Fruit fly (Drosophila melanogaster) whole organism, embryonic: ENCODE results near the gene aph-1.

Experiments
- Atf6 ChIP-seq: fragments of 200-800 bp; sonication (Bioruptor generic); IDR thresholded peaks from 2 replicates; pipeline ENCODE4 v1.3.6; 2022; ENCODE audit warnings: missing biosample characterization, missing genetic modification characterization
- CG10274 ChIP-seq: fragments of 200-800 bp; sonication (Bioruptor generic); optimal IDR thresholded peaks from 3 replicates; lab custom pipeline; 2017; ENCODE audit warnings: missing biosample characterization, mild to moderate bottlenecking, missing genetic modification characterization
- CG10462 ChIP-seq: fragments of 200-800 bp; sonication (Bioruptor generic); optimal IDR thresholded peaks from 2 replicates; lab custom pipeline; 2016; ENCODE audit warnings: missing biosample characterization, missing genetic modification characterization
- CG10565 ChIP-seq: fragments of 200-800 bp; sonication (Bioruptor generic); optimal IDR thresholded peaks from 3 replicates; lab custom pipeline; 2016; ENCODE audit warnings: missing biosample characterization, mild to moderate bottlenecking, missing genetic modification characterization
- CG11093 ChIP-seq: fragments of 200-800 bp; sonication (Bioruptor generic); IDR thresholded peaks from 3 replicates; pipeline ENCODE4 v1.3.6; 2022; ENCODE audit warnings: missing biosample characterization, missing genetic modification characterization
- CG14860 ChIP-seq: fragments of 200-800 bp; sonication (Bioruptor generic); IDR thresholded peaks from 3 replicates; pipeline ENCODE4 v1.3.6; 2022; ENCODE audit warnings: missing biosample characterization, missing genetic modification characterization; ENCODE audit not compliant: partially characterized antibody
- CG17829 ChIP-seq: fragments of 200-800 bp; optimal IDR thresholded peaks from 2 replicates; lab custom pipeline; 2019; ENCODE audit warnings: missing biosample characterization, mild to moderate bottlenecking, missing genetic modification characterization, moderate library complexity
- CG31365 ChIP-seq: fragments of 200-800 bp; sonication (Bioruptor generic); optimal IDR thresholded peaks from 2 replicates; lab custom pipeline; 2018; ENCODE audit warnings: missing biosample characterization, mild to moderate bottlenecking, missing genetic modification characterization
- CG3847 ChIP-seq: fragments of 200-800 bp; sonication (Bioruptor generic); IDR thresholded peaks from 2 replicates; pipeline ENCODE4 v1.3.6; 2022; ENCODE audit warnings: missing biosample characterization, missing genetic modification characterization
- CG4360 ChIP-seq: fragments of 200-800 bp; sonication (Bioruptor generic); IDR thresholded peaks from 2 replicates; pipeline ENCODE4 v1.3.6; 2022; ENCODE audit warnings: missing biosample characterization, missing genetic modification characterization
- CG6854 ChIP-seq: fragments of 200-800 bp; sonication (Bioruptor generic); optimal IDR thresholded peaks from 3 replicates; lab custom pipeline; 2017; ENCODE audit warnings: missing biosample characterization, mild to moderate bottlenecking, missing genetic modification characterization
- CG8359 ChIP-seq: fragments of 200-800 bp; sonication (Bioruptor generic); optimal IDR thresholded peaks from 2 replicates; lab custom pipeline; 2017; ENCODE audit warnings: missing biosample characterization, mild to moderate bottlenecking, missing genetic modification characterization, borderline replicate concordance
- CG8944 ChIP-seq: fragments of 200-800 bp; sonication (Bioruptor generic); optimal IDR thresholded peaks from 3 replicates; lab custom pipeline; 2016; ENCODE audit warnings: missing biosample characterization, missing genetic modification characterization
- CG9727 ChIP-seq: fragments of 200-800 bp; sonication (Bioruptor generic); optimal IDR thresholded peaks from 3 replicates; lab custom pipeline; 2017; ENCODE audit warnings: missing biosample characterization, mild to moderate bottlenecking, missing genetic modification characterization
- D ChIP-seq, 2 experiments: fragments of 200-800 bp in 1 of 2; fragments of >200 bp in 1 of 2; sonication (Bioruptor generic) in 1 of 2; optimal IDR thresholded peaks; 2 replicates in 1 of 2; 3 replicates in 1 of 2; lab custom pipeline; 2017; ENCODE audit warnings: mild to moderate bottlenecking in 1 of 2, missing biosample characterization in 1 of 2, missing genetic modification characterization in 1 of 2, missing genetic modification reagents in 1 of 2
- D19A ChIP-seq: fragments of 200-800 bp; optimal IDR thresholded peaks from 3 replicates; lab custom pipeline; 2019; ENCODE audit warnings: missing biosample characterization, mild to moderate bottlenecking, missing genetic modification characterization, moderate library complexity
- Ets65A ChIP-seq: fragments of 200-800 bp; sonication (Bioruptor generic); peaks from one replicate; lab custom pipeline; 2016; ENCODE audit warnings: missing biosample characterization, missing genetic modification characterization
- HLHmδ ChIP-seq: fragments of 200-800 bp; sonication (Bioruptor generic); optimal IDR thresholded peaks from 2 replicates; lab custom pipeline; 2018; ENCODE audit warnings: missing biosample characterization, mild to moderate bottlenecking, missing genetic modification characterization, moderate library complexity
- Hand ChIP-seq: fragments of 200-800 bp; sonication (Bioruptor generic); optimal IDR thresholded peaks from 2 replicates; lab custom pipeline; 2017; ENCODE audit warnings: mild to moderate bottlenecking, missing biosample characterization, missing genetic modification reagents, missing genetic modification characterization
- HmgD ChIP-seq: fragments of 200-800 bp; sonication (Bioruptor generic); optimal IDR thresholded peaks from 3 replicates; lab custom pipeline; 2016; ENCODE audit warnings: missing biosample characterization, missing genetic modification characterization
- Med ChIP-seq: fragments of 200-800 bp; sonication (Bioruptor generic); peaks from one replicate; lab custom pipeline; 2016; ENCODE audit warnings: missing biosample characterization, missing genetic modification characterization, mild to moderate bottlenecking, inconsistent platforms, moderate library complexity
- Side ChIP-seq: fragments of 200-800 bp; sonication (Bioruptor generic); optimal IDR thresholded peaks from 2 replicates; lab custom pipeline; 2016; ENCODE audit warnings: missing biosample characterization, missing genetic modification characterization
- Xbp1 ChIP-seq: fragments of 200-800 bp; sonication (Bioruptor generic); optimal IDR thresholded peaks from 3 replicates; lab custom pipeline; 2016; ENCODE audit warnings: missing biosample characterization, mild to moderate bottlenecking, missing genetic modification characterization
- ac ChIP-seq: fragments of 200-800 bp; sonication (Bioruptor generic); optimal IDR thresholded peaks from 3 replicates; lab custom pipeline; 2017; ENCODE audit warnings: missing biosample characterization, mild to moderate bottlenecking, missing genetic modification characterization
- caup ChIP-seq: fragments of 200-800 bp; sonication (Bioruptor generic); optimal IDR thresholded peaks from 3 replicates; lab custom pipeline; 2017; ENCODE audit warnings: missing biosample characterization, mild to moderate bottlenecking, missing genetic modification characterization, moderate library complexity; ENCODE audit not compliant: severe bottlenecking
- da ChIP-seq: fragments of 200-800 bp; sonication (Bioruptor generic); optimal IDR thresholded peaks from 2 replicates; lab custom pipeline; 2016; ENCODE audit warnings: missing biosample characterization, missing genetic modification characterization
- fd3F ChIP-seq: fragments of 200-800 bp; sonication (Bioruptor generic); optimal IDR thresholded peaks from 2 replicates; lab custom pipeline; 2018; ENCODE audit warnings: missing biosample characterization, mild to moderate bottlenecking, missing genetic modification characterization, moderate library complexity
- gem ChIP-seq: fragments of 200-800 bp; sonication (Bioruptor generic); optimal IDR thresholded peaks from 2 replicates; lab custom pipeline; 2019; ENCODE audit warnings: missing biosample characterization, mild to moderate bottlenecking, missing genetic modification characterization, moderate library complexity
- ham ChIP-seq: fragments of 200-800 bp; sonication (Bioruptor generic); IDR thresholded peaks from 2 replicates; pipeline ENCODE4 v1.3.6; 2022; ENCODE audit warnings: missing biosample characterization, missing genetic modification characterization
- her ChIP-seq: fragments of 200-800 bp; sonication (Bioruptor generic); optimal IDR thresholded peaks from 2 replicates; lab custom pipeline; 2016; ENCODE audit warnings: missing biosample characterization, missing genetic modification characterization
- ind ChIP-seq: fragments of 200-800 bp; sonication (Bioruptor generic); optimal IDR thresholded peaks from 3 replicates; lab custom pipeline; 2016; ENCODE audit warnings: missing biosample characterization, missing genetic modification characterization
- klu ChIP-seq: fragments of 200-800 bp; sonication (Bioruptor generic); IDR thresholded peaks from 2 replicates; pipeline ENCODE4 v1.3.6; 2022; ENCODE audit warnings: missing biosample characterization, missing genetic modification characterization
- kni ChIP-seq: fragments of 200-800 bp; sonication (Bioruptor generic); optimal IDR thresholded peaks from 3 replicates; lab custom pipeline; 2017; ENCODE audit warnings: mild to moderate bottlenecking, missing biosample characterization, missing genetic modification reagents, missing genetic modification characterization
- lilli ChIP-seq: fragments of 200-800 bp; sonication (Bioruptor generic); optimal IDR thresholded peaks from 3 replicates; lab custom pipeline; 2016; ENCODE audit warnings: missing biosample characterization, missing genetic modification characterization
- lmd ChIP-seq: fragments of 200-800 bp; sonication (Bioruptor generic); IDR thresholded peaks from 2 replicates; pipeline ENCODE4 v1.3.6; 2022; ENCODE audit warnings: missing biosample characterization, missing genetic modification characterization
- pb ChIP-seq: fragments of 200-800 bp; sonication (Bioruptor generic); optimal IDR thresholded peaks from 3 replicates; lab custom pipeline; 2016; ENCODE audit warnings: missing biosample characterization, missing genetic modification characterization
- pita ChIP-seq: fragments of 200-800 bp; sonication (Bioruptor generic); optimal IDR thresholded peaks from 2 replicates; lab custom pipeline; 2017; ENCODE audit warnings: missing biosample characterization, mild to moderate bottlenecking, missing genetic modification characterization
- pros ChIP-seq: fragments of 200-800 bp; sonication (Bioruptor generic); optimal IDR thresholded peaks from 3 replicates; lab custom pipeline; 2019; ENCODE audit warnings: missing biosample characterization, mild to moderate bottlenecking, missing genetic modification characterization, moderate library complexity
- rib ChIP-seq: fragments of 200-800 bp; sonication (Bioruptor generic); IDR thresholded peaks from 2 replicates; pipeline ENCODE4 v1.3.6; 2022; ENCODE audit warnings: missing biosample characterization, missing genetic modification characterization
- sc ChIP-seq, 3 experiments: fragments of >200 bp in 2 of 3; fragments of 200-800 bp in 1 of 3; sonication (Bioruptor generic) in 1 of 3; optimal IDR thresholded peaks; 2 replicates in 2 of 3; 3 replicates in 1 of 3; lab custom pipeline; 2017; ENCODE audit warnings: mild to moderate bottlenecking in 1 of 3, missing biosample characterization in 1 of 3, missing genetic modification characterization in 1 of 3, missing genetic modification reagents in 1 of 3
- sd ChIP-seq: fragments of 200-800 bp; sonication (Bioruptor generic); optimal IDR thresholded peaks from 3 replicates; lab custom pipeline; 2018; ENCODE audit warnings: missing biosample characterization, mild to moderate bottlenecking, missing genetic modification characterization, moderate library complexity
- seq ChIP-seq: fragments of 200-800 bp; sonication (Bioruptor generic); IDR thresholded peaks from 2 replicates; pipeline ENCODE4 v1.3.6; 2022; ENCODE audit warnings: missing biosample characterization, missing genetic modification characterization
- sob ChIP-seq: fragments of 200-800 bp; sonication (Bioruptor generic); IDR thresholded peaks from 2 replicates; pipeline ENCODE4 v1.3.6; 2022; ENCODE audit warnings: missing biosample characterization, missing genetic modification characterization
- tll ChIP-seq, 2 experiments: fragments of 200-800 bp in 1 of 2; fragments of >200 bp in 1 of 2; sonication (Bioruptor generic) in 1 of 2; optimal IDR thresholded peaks; 2 replicates each; lab custom pipeline; 2017 to 2019; ENCODE audit warnings: missing biosample characterization in 2 of 2, missing genetic modification characterization in 2 of 2, mild to moderate bottlenecking in 1 of 2, moderate library complexity in 1 of 2
- ttk ChIP-seq: fragments of 200-800 bp; sonication (Bioruptor generic); IDR thresholded peaks from 2 replicates; pipeline ENCODE4 v2.1.2; 2022; ENCODE audit warnings: missing biosample characterization, missing genetic modification characterization
- twi ChIP-seq: fragments of 200-800 bp; optimal IDR thresholded peaks from 2 replicates; lab custom pipeline; 2019; ENCODE audit warnings: missing biosample characterization, mild to moderate bottlenecking, missing genetic modification characterization, moderate library complexity
- zen ChIP-seq: fragments of 200-800 bp; sonication (Bioruptor generic); optimal IDR thresholded peaks from 3 replicates; lab custom pipeline; 2018; ENCODE audit warnings: missing biosample characterization, mild to moderate bottlenecking, missing genetic modification characterization, moderate library complexity

Gene aph-1

DNA sequence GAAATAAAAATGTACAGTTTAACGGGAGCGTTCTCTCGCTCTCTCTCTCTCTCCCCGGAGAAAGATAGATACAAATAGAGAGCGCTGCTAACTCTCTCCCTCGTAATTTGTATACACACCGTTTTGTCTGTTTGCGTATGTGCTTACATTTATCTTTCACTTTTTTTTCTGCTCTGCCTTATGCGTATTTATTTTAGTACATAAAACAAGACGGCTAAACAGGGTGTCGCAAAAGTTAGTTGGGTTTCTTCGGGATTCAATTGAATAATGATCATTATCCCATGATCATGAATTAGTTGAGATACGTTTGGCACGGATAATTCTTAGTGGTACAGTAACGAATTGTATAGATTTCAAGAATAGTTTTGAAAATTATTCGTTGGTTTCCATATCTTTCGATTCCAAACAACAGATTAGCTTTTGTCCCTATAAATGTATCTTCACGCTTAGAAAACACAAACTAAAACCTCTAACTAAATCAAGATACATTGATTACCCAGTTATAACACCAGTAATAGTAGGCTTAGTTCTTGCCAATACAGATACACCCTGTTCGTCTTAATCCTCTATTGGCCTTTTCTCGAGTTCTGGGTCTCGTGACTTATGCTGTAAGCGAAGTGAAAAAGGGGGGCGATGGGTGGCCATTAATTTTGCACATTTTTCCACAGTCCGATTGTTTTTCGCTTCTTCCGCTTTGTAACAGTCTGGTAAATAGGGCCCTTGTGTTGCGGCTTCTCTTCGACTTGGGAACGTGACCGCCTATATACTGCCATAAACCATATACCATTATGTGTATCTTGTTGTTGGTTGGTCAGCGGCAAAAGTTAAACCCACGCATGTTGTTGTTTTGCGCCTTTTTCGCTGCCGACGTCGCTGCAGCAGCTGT is 11.4 kb upstream of the aph-1 start (continued):
- TF ChIP-seq gem (tag; lab: Kevin White, UChicago) (peak; percentile 88), pros (GFP tag; lab: Kevin White, UChicago) (peak; percentile 58), her (GFP tag; lab: Kevin White, UChicago) (peak; percentile 74), CG4360 (GFP tag; lab: Robert Waterston, UW) (no peak), sob (GFP tag; lab: Robert Waterston, UW) (no peak), pita (GFP tag; lab: Kevin White, UChicago) (no peak), Side (GFP tag; lab: Kevin White, UChicago) (peak; percentile 71), CG8944 (GFP tag; lab: Kevin White, UChicago) (peak; percentile 49), CG8359 (GFP tag; lab: Kevin White, UChicago) (peak; percentile 74), CG17829 (tag; lab: Kevin White, UChicago) (peak; percentile 78), klu (GFP tag; lab: Robert Waterston, UW) (no peak), ttk (no peak), HmgD (peak; percentile 18), ind (GFP tag; lab: Kevin White, UChicago) (peak; percentile 81), D19A (tag; lab: Kevin White, UChicago) (peak; percentile 70), pb (peak; percentile 70), Med (GFP tag; lab: Kevin White, UChicago) (peak; percentile 94), CG31365 (tag; lab: Kevin White, UChicago) (peak; percentile 73), rib (no peak), Ets65A (GFP tag; lab: Kevin White, UChicago) (peak; percentile 94), lmd (GFP tag; lab: Robert Waterston, UW) (no peak), CG10274 (GFP tag; lab: Kevin White, UChicago) (peak; percentile 57), lilli (peak; percentile 79), Xbp1 (peak; percentile 71), CG6854 (GFP tag; lab: Kevin White, UChicago) (peak; percentile 72), sd (tag; lab: Kevin White, UChicago) (peak; percentile 7), da (GFP tag; lab: Kevin White, UChicago) (peak; percentile 72), tll (GFP tag; optimal IDR thresholded peaks at IDR 0.05; lab: Kevin White, UChicago) (peak in 1 of 2 experiments; percentile 67), twi (tag; lab: Kevin White, UChicago) (peak; percentile 54), CG9727 (GFP tag; lab: Kevin White, UChicago) (peak; percentile 85), Hand (peak; percentile 82), kni (GFP tag; lab: Kevin White, UChicago) (peak; percentile 86), sc (optimal IDR thresholded peaks at IDR 0.05; lab: Kevin White, UChicago) (no peak), sc (GFP tag; optimal IDR thresholded peaks at IDR 0.05; lab: Kevin White, UChicago) (peak; percentile 71), ac (GFP tag; lab: Kevin White, UChicago) (no peak), CG11093 (GFP tag; lab: Robert Waterston, UW) (no peak), HLHmδ (GFP tag; lab: Kevin White, UChicago) (peak; percentile 82), Atf6 (GFP tag; lab: Robert Waterston, UW) (no peak), CG14860 (GFP tag; lab: Robert Waterston, UW) (no peak), CG10565 (GFP tag; lab: Kevin White, UChicago) (peak; percentile 22), CG10462 (GFP tag; lab: Kevin White, UChicago) (peak; percentile 59), fd3F (GFP tag; lab: Kevin White, UChicago) (peak; percentile 69), D (optimal IDR thresholded peaks at IDR 0.05; lab: Kevin White, UChicago) (peak; percentile 27), D (GFP tag; optimal IDR thresholded peaks at IDR 0.05; lab: Kevin White, UChicago) (peak; percentile 78), CG3847 (GFP tag; lab: Robert Waterston, UW) (no peak), ham (no peak), zen (peak; percentile 34), caup (GFP tag; lab: Kevin White, UChicago) (peak; percentile 86), seq (GFP tag; lab: Robert Waterston, UW) (no peak)
